Worm (Caenorhabditis elegans): ENCODE measurements around the gene kat-1.

The kat-1 gene

DNA sequence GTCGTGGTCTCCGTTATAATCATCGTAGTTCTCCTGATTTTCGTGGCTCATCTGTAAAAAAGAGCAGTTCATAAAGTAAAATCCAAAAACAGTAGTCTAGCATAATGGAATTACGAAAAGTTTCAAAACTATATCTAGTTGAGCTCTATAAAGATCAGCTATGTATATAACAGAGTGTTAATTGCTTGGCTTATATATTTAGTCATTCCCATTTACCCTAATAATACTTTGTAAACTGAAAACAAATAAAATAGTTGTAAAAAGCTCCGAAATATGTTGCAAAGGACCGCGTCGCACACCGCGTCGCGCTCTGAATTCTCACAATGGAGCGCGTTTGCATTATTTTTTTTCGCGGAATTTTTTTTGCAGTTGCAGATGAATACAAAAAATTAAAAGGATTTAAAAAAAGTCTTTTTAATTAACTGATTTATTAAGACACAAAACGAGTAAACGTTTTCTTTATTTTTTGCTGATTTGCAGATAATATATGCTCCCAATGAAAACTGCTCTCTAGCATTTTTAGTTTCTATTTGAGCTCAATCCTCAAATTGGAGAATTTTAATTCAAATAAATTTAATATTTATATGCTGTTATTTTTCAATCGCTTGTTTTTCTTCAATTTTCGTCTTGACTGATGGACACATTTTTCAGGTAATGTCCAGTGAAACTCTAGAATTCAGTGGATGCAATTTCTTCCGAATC, 23.4 kb upstream of the kat-1 start, which contains the start of the genes tcer-1 and ZK1127.5 (continued):
- TF ChIP-seq T20F7.1 (GFP tag; optimal IDR thresholded peaks at IDR 0.05) (peak; percentile 57), nhr-102 (tag; optimal IDR thresholded peaks at IDR 0.05) (no peak), ceh-28 (tag; optimal IDR thresholded peaks at IDR 0.05) (no peak), hmg-1.1 (GFP tag; IDR thresholded peaks at IDR 0.05) (no peak), hlh-30 (tag; optimal IDR thresholded peaks at IDR 0.05; ENCODE audit: insufficient read depth) (peak; percentile 36), set-16 (GFP tag; IDR thresholded peaks at IDR 0.05) (no peak), dmd-8 (GFP tag; IDR thresholded peaks at IDR 0.05) (no peak), nhr-28 (tag; optimal IDR thresholded peaks at IDR 0.05) (peak; percentile 18), sdz-12 (GFP tag; optimal IDR thresholded peaks at IDR 0.05) (no peak), arid-1 (GFP tag; conservative IDR thresholded peaks at IDR 0.05) (no peak), Y105C5A.15 (GFP tag; IDR thresholded peaks at IDR 0.05) (no peak), zfp-2 (tag; optimal IDR thresholded peaks at IDR 0.05) (no peak), lim-7 (GFP tag; IDR thresholded peaks at IDR 0.05) (no peak), php-3 (GFP tag; IDR thresholded peaks at IDR 0.05) (no peak), F26F4.8 (GFP tag; conservative IDR thresholded peaks at IDR 0.05) (no peak), gei-8 (GFP tag; optimal IDR thresholded peaks at IDR 0.05) (no peak), D1046.2 (GFP tag; IDR thresholded peaks at IDR 0.05) (no peak), egl-43 (GFP tag; IDR thresholded peaks at IDR 0.05) (no peak), lin-13 (GFP tag; optimal IDR thresholded peaks at IDR 0.05) (no peak), nhr-10 (tag; optimal IDR thresholded peaks at IDR 0.05) (no peak), nhr-25 (tag; optimal IDR thresholded peaks at IDR 0.05; ENCODE audit: borderline replicate concordance, insufficient read depth) (no peak), F44E2.7 (GFP tag; IDR thresholded peaks at IDR 0.05) (no peak), unc-39 (tag; optimal IDR thresholded peaks at IDR 0.05) (no peak), lir-3 (tag; optimal IDR thresholded peaks at IDR 0.05) (no peak), skn-1 (tag; optimal IDR thresholded peaks at IDR 0.05) (no peak), snpc-1.2 (GFP tag; IDR thresholded peaks at IDR 0.05) (no peak), lin-38 (GFP tag; IDR thresholded peaks at IDR 0.05) (peak; percentile 96), rbr-2 (tag; optimal IDR thresholded peaks at IDR 0.05) (peak; percentile 30), ZK546.5 (tag; optimal IDR thresholded peaks at IDR 0.05) (no peak), F37D6.2 (tag; optimal IDR thresholded peaks at IDR 0.05) (no peak), Y5F2A.4 (GFP tag; optimal IDR thresholded peaks at IDR 0.05) (no peak), ama-1 (optimal IDR thresholded peaks at IDR 0.05) (no peak), zip-11 (GFP tag; IDR thresholded peaks at IDR 0.05) (no peak), dve-1 (tag; optimal IDR thresholded peaks at IDR 0.05; ENCODE audit: insufficient read depth) (peak; percentile 50), ztf-7 (tag; optimal IDR thresholded peaks at IDR 0.05) (no peak), unc-130 (GFP tag; optimal IDR thresholded peaks at IDR 0.05) (peak; percentile 43), unc-62 (GFP tag; optimal IDR thresholded peaks at IDR 0.05 in 1 of 2) (no peak), unc-62 (tag; optimal IDR thresholded peaks at IDR 0.05) (no peak)

- TF ChIP-seq Y48G9A.11 (GFP tag; IDR thresholded peaks at IDR 0.05) (no peak), lin-38 (GFP tag; IDR thresholded peaks at IDR 0.05) (0 out of 2 replicates have a peak, but pooled peaks have one; percentile 28)
Observed at ce11 chrII:7051778-7052177, 21.8 kb upstream of the kat-1 start, which contains the start of gene ZK1127.12. ZK1127.12 (plus strand) TSS chrII:7052078.

- TF ChIP-seq Y75B8A.6 (GFP tag; IDR thresholded peaks at IDR 0.05) (no peak), ceh-32 (tag; optimal IDR thresholded peaks at IDR 0.05; ENCODE audit: poor library complexity) (no peak), dmd-6 (GFP tag; IDR thresholded peaks at IDR 0.05) (no peak), nhr-42 (GFP tag; IDR thresholded peaks at IDR 0.05) (no peak)
Observed at ce11 chrII:7053001-7053400, 20.6 kb upstream of the kat-1 start, which contains the start of gene ZK1127.13. ZK1127.13 (plus strand) TSS chrII:7053301.
